Worm (Caenorhabditis elegans) whole organism, mixed stage, embryonic: ENCODE measurements around the gene srx-97.

Source experiments
- blmp-1 ChIP-seq: fragments of 150-350 bp; optimal IDR thresholded peaks from 2 replicates; lab custom pipeline; 2014; ENCODE audit warnings: missing biosample characterization, missing genetic modification characterization
- nhr-237 ChIP-seq: fragments of 150-350 bp; optimal IDR thresholded peaks from 2 replicates; lab custom pipeline; 2014; ENCODE audit warnings: missing biosample characterization, missing genetic modification characterization
- unc-62 ChIP-seq: fragments of 150-350 bp; optimal IDR thresholded peaks from 2 replicates; lab custom pipeline; 2014; ENCODE audit warnings: missing biosample characterization, missing genetic modification reagents, missing genetic modification characterization

- TF ChIP-seq unc-62 (GFP tag; lab: Kevin White, UChicago) = no peak
- TF ChIP-seq blmp-1 (tag; lab: Kevin White, UChicago) = no peak
- no peak for TF ChIP-seq nhr-237 (tag; lab: Kevin White, UChicago)
These were observed 5.4 kb downstream of the srx-97 start, which contains the start of gene F19B10.6 for ce11 chrII:3663796-3664195.
